Worm (Caenorhabditis elegans) whole organism, L4/young adult: ENCODE data around the gene nfu-1.

ENCODE experiments used
- W03F9.2 ChIP-seq: fragments of 150-350 bp; optimal IDR thresholded peaks from 2 replicates; lab custom pipeline; 2014; ENCODE audit warnings: missing biosample characterization, missing genetic modification characterization
- dao-5 ChIP-seq: sonication (generic microtip); optimal IDR thresholded peaks from 2 replicates; lab custom pipeline; 2016; ENCODE audit warnings: missing genotype, missing genetic modification characterization, moderate library complexity, missing compliant biosample characterization
- him-1 ChIP-seq: sonication (generic microtip); optimal IDR thresholded peaks from 2 replicates; lab custom pipeline; 2016; ENCODE audit warnings: missing genotype, missing genetic modification reagents, missing genetic modification characterization, missing compliant biosample characterization

The nfu-1 gene

DNA sequence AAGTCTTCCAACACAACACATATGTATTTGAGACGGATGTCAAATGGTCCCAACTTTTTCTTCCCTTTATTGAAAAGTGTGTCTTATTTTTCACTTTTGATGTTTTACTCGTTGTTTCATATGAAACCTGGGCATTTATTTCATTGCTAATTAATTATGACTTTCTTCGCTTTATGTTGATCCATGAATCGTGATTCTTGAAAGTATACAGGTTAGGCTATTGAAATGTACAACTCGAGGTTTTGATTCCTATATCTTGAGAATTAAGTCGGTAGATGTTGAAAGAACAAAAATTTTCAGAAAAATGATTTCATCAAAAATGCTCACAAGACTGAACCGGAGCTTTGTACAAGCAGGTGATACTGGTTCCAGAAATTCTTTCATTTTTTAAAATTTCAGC lies at the start of gene nfu-1:
Gene nfu-1 (plus strand): TSS at position 301 of the 400 bp plus-strand sequence.
- TF ChIP-seq dao-5 (tag; lab: Kevin White, UChicago) (no peak), W03F9.2 (no peak), him-1 (tag; lab: Kevin White, UChicago) (no peak)

DNA sequence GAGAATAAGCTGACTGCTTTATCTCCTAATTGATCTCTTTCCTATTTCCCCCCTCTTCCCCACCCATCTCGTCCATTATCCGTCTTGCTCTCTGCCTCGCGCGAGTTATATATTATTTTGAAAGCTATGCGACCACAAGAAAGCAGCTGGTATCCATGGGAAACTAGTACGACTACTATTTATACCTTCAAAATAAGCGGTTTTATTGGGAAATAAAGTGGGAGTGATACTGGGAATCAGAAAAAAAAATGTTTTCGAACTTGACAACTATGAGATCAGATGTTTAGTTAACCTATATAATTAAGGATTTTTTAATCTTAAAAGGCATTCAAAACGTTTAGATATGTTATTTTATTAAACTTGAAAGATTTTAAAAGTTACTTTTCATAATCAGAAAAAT lies 47.5 kb upstream of the nfu-1 start:
- TF ChIP-seq dao-5 (tag; lab: Kevin White, UChicago): no peak
- TF ChIP-seq W03F9.2: no peak
- TF ChIP-seq him-1 (tag; lab: Kevin White, UChicago): no peak

DNA sequence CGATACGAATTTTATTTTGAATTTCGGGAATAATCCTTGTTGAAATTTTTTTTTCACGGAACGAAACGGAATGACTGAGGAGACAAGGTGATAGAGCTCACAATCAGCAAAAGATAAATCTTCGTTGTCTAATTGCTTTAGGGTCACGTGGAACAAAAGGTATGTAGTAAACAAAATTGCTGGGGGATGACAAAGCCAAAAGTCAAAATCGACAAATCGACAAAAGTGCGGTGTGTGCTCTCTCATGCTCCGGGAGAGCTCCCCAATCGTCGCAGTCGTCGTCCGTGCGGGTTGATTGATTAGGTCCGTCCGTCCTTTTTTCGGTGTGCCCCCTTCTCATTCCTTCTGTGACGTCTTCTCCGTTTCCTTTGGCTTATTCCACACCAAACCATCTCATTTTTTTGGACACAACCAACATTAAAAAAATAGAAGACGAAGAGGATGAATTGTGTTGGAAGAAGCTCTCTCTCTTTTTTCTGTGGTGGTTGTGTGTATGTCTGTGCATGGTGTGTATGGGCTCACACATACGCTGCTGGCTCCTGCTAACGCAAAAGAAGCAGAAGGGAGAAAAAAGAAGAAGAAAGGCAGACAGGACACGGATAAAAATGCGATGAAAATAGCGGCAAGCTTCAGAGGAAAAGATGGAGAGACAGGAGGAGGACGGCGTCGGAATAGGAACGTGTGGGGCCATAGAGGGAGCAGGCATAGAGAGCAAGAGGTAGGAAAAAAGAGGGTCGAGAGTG lies 45.4 kb upstream of the nfu-1 start:
- peak; percentile 9 for TF ChIP-seq him-1 (tag; lab: Kevin White, UChicago)
- no peak for TF ChIP-seq W03F9.2
- no peak for TF ChIP-seq dao-5 (tag; lab: Kevin White, UChicago)

DNA sequence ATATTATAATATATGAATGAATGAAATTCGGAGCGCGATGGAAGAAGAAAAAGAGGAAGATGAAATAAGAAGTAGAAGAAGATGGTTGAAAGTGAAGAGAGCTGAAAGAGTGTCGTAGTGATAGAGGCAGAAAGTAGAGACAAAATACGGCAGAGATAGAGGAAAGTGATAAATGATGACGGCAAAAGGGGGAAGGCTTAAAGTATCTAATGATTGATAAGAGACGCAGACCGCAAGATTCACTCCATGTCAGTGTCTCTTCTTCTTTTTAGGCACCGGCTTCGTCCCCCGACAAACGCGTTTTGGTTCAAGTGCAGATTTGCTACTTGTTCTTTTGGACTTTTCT lies 44.9 kb upstream of the nfu-1 start:
- TF ChIP-seq him-1 (tag; lab: Kevin White, UChicago) (no peak), W03F9.2 (peak; percentile 27), dao-5 (tag; lab: Kevin White, UChicago) (no peak)

DNA sequence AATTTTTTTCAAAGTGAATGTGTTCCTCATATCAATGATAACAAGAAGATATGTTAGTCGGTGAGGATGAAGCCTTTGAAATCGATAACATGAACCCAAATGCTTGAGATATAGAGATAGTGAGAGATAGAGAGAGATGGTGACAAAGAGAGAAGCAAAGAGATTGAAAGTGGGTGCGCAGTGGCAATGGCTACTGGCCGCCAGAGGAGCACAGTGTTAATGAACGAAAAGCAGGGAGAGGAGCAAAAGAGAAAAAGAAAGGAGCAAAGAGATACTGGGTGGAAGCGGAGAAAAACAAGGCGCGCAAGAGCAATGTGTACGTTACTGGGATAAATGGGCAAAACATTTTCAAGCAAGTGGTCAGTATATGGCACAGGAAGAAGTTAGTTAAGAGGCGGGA lies 42.6 kb upstream of the nfu-1 start:
- TF ChIP-seq him-1 (tag; lab: Kevin White, UChicago) (peak; percentile 1), W03F9.2 (no peak)

DNA sequence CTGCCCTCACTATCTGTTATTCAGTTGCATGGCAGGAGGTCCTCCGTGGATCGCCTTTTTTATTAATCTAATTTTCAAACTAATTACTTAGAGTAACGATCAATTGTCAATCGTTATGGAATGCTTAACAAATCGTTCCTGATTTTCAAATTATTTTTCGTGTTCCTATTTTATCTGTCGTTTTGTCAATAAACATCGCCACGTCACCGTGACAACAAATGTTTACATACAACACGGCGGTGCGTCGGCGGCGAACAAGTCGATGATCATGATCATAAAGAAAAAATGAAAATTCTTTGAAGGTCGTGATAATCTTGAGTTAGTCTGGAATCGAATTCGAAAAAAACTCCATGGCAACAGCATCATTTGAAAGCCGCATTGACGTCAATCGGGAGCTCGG lies 41.7 kb upstream of the nfu-1 start:
- TF ChIP-seq dao-5 (tag; lab: Kevin White, UChicago) (no peak), W03F9.2 (no peak), him-1 (tag; lab: Kevin White, UChicago) (no peak)

DNA sequence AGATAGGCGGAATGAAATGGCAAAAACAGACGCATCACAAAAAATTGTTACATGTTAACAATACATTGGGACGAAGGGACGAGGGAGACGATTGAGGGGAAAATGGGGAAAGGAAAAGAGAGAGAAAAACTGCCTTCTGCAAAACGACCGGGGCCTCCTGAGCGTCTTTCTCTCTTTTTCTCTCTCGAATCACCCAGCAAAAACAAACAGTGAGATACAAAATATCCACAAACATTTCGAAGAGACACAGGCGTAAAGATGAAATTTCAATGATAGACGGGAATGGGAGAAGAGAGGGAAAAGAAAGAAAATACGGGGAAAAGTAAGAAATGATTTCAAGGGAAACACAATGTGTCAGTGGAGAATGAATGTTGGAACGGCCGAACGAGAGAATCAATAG lies 41.2 kb upstream of the nfu-1 start:
- TF ChIP-seq dao-5 (tag; lab: Kevin White, UChicago) (no peak), W03F9.2 (peak; percentile 7), him-1 (tag; lab: Kevin White, UChicago) (peak; percentile 32)

DNA sequence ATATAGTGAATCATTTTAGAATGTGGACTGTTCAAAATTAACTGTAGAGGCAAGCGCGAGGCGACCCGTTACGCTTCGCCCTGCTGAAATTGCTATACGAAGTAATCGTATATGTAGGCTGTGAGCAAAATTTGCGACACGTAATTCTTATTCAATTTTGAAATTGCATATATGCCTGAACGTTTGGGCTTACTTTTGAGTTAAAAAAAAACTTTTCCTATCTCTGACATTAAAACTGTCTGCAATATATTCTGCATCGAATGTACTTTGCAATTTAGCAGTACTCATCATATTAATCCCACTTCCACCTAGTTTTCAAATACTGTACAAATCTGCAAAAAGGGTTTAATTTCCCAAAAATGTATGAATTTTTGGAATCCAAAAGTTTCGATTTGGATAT lies 40.3 kb upstream of the nfu-1 start:
- TF ChIP-seq dao-5 (tag; lab: Kevin White, UChicago) (no peak), him-1 (tag; lab: Kevin White, UChicago) (no peak), W03F9.2 (no peak)

DNA sequence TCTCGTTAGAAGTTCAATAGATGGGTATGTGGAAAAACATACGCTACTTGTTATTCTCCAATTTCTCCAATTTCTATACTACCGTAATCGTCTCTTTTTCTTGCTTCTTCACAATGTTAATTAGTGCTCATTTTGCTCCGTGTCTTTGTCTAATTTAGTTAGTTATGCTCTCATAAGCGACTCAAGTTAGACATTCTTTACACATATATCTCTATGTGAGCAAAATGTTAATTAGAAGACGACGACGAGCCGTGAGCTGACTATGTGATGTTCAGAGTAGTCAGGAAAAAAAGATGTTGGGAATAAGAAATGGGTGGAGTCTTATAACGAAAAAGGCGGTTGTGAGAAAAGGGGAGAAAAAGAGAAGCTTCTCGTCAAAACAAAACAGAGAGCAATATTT lies 39.7 kb upstream of the nfu-1 start:
- no peak for TF ChIP-seq W03F9.2
- no peak for TF ChIP-seq dao-5 (tag; lab: Kevin White, UChicago)
- no peak for TF ChIP-seq him-1 (tag; lab: Kevin White, UChicago)

DNA sequence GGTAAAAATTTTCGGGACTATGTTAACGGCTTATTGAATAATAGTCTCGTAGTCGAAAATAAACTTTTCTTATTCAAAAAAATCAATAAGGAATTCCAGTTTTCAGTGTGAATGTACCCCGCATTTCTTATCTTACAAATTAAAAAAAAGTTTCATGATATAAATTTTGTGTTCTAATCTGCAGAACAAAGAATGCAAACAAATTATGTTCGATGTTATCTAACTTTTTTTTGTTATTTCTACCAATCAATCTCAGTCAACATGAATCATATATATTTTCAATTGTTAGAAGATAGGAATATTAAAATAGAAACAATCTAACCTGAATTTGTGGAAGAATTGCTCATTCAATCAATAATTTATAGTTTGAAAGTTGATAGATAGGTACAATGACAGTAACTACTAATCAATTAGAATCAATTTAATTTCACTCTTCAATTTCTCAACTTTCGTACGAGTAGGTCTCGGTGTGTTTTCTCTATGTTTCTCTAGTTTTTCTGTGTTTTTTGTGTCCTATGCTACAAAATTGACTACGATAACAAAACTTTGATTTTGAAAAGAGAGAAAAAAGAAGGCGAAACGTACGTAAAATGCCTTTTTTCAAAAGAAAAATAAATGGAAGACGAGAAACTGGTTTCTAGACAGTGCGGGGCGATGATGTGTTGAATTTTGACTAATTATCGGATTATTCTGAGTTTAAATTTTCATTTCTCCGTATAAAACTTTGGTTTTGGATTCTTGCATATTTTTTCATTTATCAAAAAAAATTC lies 37.2 kb upstream of the nfu-1 start, which contains the start of the genes unc-43 and Y43C5B.3:
Gene unc-43 (minus strand): TSS at position 347 of the 770 bp plus-strand sequence.
Gene Y43C5B.3 (plus strand): TSS at position 720 of the 770 bp plus-strand sequence.
- TF ChIP-seq W03F9.2 (no peak), him-1 (tag; lab: Kevin White, UChicago) (no peak), dao-5 (tag; lab: Kevin White, UChicago) (no peak)

DNA sequence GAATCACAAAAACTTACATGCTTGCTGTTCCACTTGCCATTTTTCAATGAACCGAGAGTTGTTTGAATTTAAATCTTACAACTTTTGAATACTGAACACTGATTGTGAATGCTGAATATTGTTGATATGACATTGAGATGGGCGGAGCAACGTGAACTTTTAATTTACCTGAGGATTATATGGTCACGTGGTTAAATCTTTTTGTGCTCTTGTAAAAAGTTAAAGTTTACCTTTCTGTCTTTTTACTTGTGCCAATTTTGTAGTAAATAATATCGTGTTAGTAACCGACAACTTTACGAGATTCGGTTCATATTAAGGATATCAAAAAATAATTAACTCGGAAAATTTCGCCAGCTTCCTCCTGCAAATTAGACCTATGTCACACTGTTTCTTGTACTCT lies 35.0 kb upstream of the nfu-1 start, which contains the start of gene Y43C5B.2:
Gene Y43C5B.2 (minus strand): TSS at position 101 of the 400 bp plus-strand sequence.
- TF ChIP-seq dao-5 (tag; lab: Kevin White, UChicago): no peak
- no peak for TF ChIP-seq W03F9.2
- no peak for TF ChIP-seq him-1 (tag; lab: Kevin White, UChicago)

DNA sequence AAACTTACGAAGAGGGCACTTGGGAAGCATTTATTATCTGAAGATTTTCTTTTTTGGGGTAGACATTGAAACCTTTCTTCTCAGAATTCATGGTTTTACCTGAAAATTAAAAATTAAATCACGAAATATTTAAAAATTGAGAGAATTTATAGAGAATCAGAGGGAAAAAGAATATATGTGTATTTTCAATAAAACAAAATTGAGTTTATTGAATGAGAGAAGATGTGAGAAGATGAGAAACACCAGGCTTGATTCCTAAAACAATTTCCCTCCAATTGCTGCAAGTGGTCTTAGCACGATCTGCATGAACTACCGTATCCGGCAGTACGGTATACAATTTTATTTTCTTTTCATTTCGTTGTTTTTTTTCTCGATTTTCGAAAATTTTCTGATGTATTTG lies 30.1 kb upstream of the nfu-1 start, which contains the start of gene R11A8.1:
Gene R11A8.1 (minus strand): TSS at position 101 of the 400 bp plus-strand sequence.
- TF ChIP-seq him-1 (tag; lab: Kevin White, UChicago): no peak
- TF ChIP-seq dao-5 (tag; lab: Kevin White, UChicago): no peak
- TF ChIP-seq W03F9.2: no peak

DNA sequence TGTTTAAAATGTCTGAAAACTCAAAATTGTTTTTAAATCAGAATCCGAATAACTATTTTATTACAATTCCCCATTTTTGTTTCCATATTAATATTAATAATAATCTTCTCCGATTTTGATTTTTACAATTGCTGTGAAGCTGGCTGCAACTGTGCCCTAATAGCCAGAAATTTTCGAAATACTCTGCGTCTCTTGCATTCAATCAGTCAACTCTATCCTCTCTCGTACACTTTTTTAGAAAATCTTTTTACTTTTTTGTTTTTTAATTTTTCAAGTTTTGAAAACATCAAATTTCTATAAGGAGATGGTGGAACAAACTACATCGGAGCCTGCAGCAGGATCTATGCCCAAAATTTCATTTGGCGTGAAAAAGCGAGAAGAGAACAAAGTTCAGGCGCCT lies 29.4 kb upstream of the nfu-1 start, which contains the start of gene gkow-1:
Gene gkow-1 (plus strand): TSS at position 301 of the 400 bp plus-strand sequence.
- TF ChIP-seq W03F9.2 (no peak), him-1 (tag; lab: Kevin White, UChicago) (no peak)

DNA sequence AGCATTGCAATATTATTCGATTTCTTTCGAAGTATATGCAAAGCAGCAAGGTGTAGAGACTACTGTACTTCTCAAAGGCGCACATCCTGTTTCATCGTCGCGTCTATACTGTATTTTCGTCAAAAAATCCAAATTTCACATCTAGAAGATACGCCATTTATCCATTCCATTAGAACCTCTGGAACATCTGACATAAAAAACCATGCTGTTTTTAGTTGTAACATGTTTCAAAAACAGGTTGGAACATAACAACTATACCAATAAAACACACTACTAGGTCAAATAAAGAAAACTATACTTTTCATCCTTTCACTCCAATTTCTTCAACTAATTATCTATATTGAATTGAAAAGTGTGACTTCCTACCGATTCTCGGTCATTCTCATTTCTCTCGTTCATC lies 26.9 kb upstream of the nfu-1 start, which contains the start of gene ugt-59:
Gene ugt-59 (plus strand): TSS at position 301 of the 400 bp plus-strand sequence.
- TF ChIP-seq W03F9.2 (no peak), dao-5 (tag; lab: Kevin White, UChicago) (no peak), him-1 (tag; lab: Kevin White, UChicago) (no peak)
